Fruit fly (Drosophila melanogaster) whole organism, pupa: ENCODE data around the gene CG42728.
A peak's percentile ranks its signal among the peaks of the same experiment; 100 is the strongest.

Experiments
- CG10348 ChIP-seq: fragments of 200-800 bp; sonication (Bioruptor generic); IDR thresholded peaks from 2 replicates; pipeline ENCODE4 v1.3.6; 2022; ENCODE audit warnings: missing biosample characterization, missing genetic modification characterization
- CG12605 ChIP-seq: fragments of 200-800 bp; sonication (Bioruptor generic); IDR thresholded peaks from 2 replicates; pipeline ENCODE4 v1.3.6; 2022; ENCODE audit warnings: missing biosample characterization, missing genetic modification characterization
- CG13204 ChIP-seq: fragments of 200-800 bp; sonication (Bioruptor generic); optimal IDR thresholded peaks from 2 replicates; lab custom pipeline; 2018; ENCODE audit warnings: missing biosample characterization, mild to moderate bottlenecking, missing genetic modification characterization, moderate library complexity
- CG14655 ChIP-seq: fragments of 200-800 bp; sonication (Bioruptor generic); optimal IDR thresholded peaks from 3 replicates; lab custom pipeline; 2017; ENCODE audit warnings: mild to moderate bottlenecking, missing biosample characterization, missing genetic modification reagents, missing genetic modification characterization
- CG15710 ChIP-seq: fragments of 200-800 bp; sonication (Bioruptor generic); optimal IDR thresholded peaks from 2 replicates; lab custom pipeline; 2018; ENCODE audit warnings: missing biosample characterization, mild to moderate bottlenecking, missing genetic modification characterization, moderate library complexity
- CG17806 ChIP-seq: fragments of 200-800 bp; sonication (Bioruptor generic); optimal IDR thresholded peaks from 2 replicates; lab custom pipeline; 2018; ENCODE audit warnings: missing biosample characterization, mild to moderate bottlenecking, missing genetic modification characterization, moderate library complexity
- CG32121 ChIP-seq: fragments of 200-800 bp; sonication (Bioruptor generic); IDR thresholded peaks from 2 replicates; pipeline ENCODE4 v1.3.6; 2022; ENCODE audit warnings: missing biosample characterization, missing genetic modification characterization
- CG34367 ChIP-seq: fragments of 200-800 bp; sonication (Bioruptor generic); optimal IDR thresholded peaks from 2 replicates; lab custom pipeline; 2018; ENCODE audit warnings: missing biosample characterization, mild to moderate bottlenecking, missing genetic modification characterization
- CG4496 ChIP-seq: fragments of 200-800 bp; sonication (Bioruptor generic); IDR thresholded peaks from 3 replicates; pipeline ENCODE4 v1.3.6; 2022; ENCODE audit warnings: missing biosample characterization, missing genetic modification characterization
- CG8159 ChIP-seq: fragments of 200-800 bp; sonication (Bioruptor generic); optimal IDR thresholded peaks from 3 replicates; lab custom pipeline; 2018; ENCODE audit warnings: missing biosample characterization, mild to moderate bottlenecking, missing genetic modification characterization, moderate library complexity
- CG8301 ChIP-seq: fragments of 200-800 bp; sonication (Bioruptor generic); optimal IDR thresholded peaks from 2 replicates; lab custom pipeline; 2018; ENCODE audit warnings: missing biosample characterization, mild to moderate bottlenecking, missing genetic modification characterization
- CG9948 ChIP-seq: fragments of 200-800 bp; sonication (Bioruptor generic); optimal IDR thresholded peaks from 2 replicates; lab custom pipeline; 2018; ENCODE audit warnings: missing biosample characterization, mild to moderate bottlenecking, missing genetic modification characterization, moderate library complexity
- D1 ChIP-seq: fragments of 200-800 bp; sonication (Bioruptor generic); optimal IDR thresholded peaks from 2 replicates; lab custom pipeline; 2018; ENCODE audit warnings: missing biosample characterization, mild to moderate bottlenecking, missing genetic modification characterization, moderate library complexity
- EcR ChIP-seq: fragments of 200-800 bp; sonication (Bioruptor generic); optimal IDR thresholded peaks from 3 replicates; lab custom pipeline; 2019; ENCODE audit warnings: missing biosample characterization, missing genetic modification characterization, mild to moderate bottlenecking, moderate library complexity, missing genetic modification reagents
- Ets98B ChIP-seq: fragments of 200-800 bp; sonication (Bioruptor generic); IDR thresholded peaks from 2 replicates; pipeline ENCODE4 v1.3.6; 2022; ENCODE audit warnings: missing biosample characterization, missing genetic modification characterization
- Pif1A ChIP-seq: fragments of 200-800 bp; sonication (Bioruptor generic); optimal IDR thresholded peaks from 3 replicates; lab custom pipeline; 2016; ENCODE audit warnings: missing biosample characterization, missing genetic modification characterization
- Pif1B ChIP-seq: fragments of 200-800 bp; sonication (Bioruptor generic); optimal IDR thresholded peaks from 3 replicates; lab custom pipeline; 2016; ENCODE audit warnings: missing biosample characterization, missing genetic modification characterization
- Snoo ChIP-seq: fragments of 200-800 bp; sonication (Bioruptor generic); optimal IDR thresholded peaks from 3 replicates; lab custom pipeline; 2017; ENCODE audit warnings: missing biosample characterization, mild to moderate bottlenecking, missing genetic modification characterization, inconsistent platforms
- fd96Ca ChIP-seq: fragments of 200-800 bp; sonication (Bioruptor generic); IDR thresholded peaks from 3 replicates; pipeline ENCODE4 v1.3.6; 2022; ENCODE audit warnings: missing biosample characterization, missing genetic modification characterization
- gl ChIP-seq: fragments of 200-800 bp; sonication (Bioruptor generic); optimal IDR thresholded peaks from 2 replicates; lab custom pipeline; 2018; ENCODE audit warnings: missing biosample characterization, mild to moderate bottlenecking, missing genetic modification characterization
- rn ChIP-seq: fragments of 200-800 bp; sonication (Bioruptor generic); IDR thresholded peaks from 2 replicates; pipeline ENCODE4 v1.3.6; 2022; ENCODE audit warnings: missing biosample characterization, missing genetic modification characterization

The CG42728 gene

DNA sequence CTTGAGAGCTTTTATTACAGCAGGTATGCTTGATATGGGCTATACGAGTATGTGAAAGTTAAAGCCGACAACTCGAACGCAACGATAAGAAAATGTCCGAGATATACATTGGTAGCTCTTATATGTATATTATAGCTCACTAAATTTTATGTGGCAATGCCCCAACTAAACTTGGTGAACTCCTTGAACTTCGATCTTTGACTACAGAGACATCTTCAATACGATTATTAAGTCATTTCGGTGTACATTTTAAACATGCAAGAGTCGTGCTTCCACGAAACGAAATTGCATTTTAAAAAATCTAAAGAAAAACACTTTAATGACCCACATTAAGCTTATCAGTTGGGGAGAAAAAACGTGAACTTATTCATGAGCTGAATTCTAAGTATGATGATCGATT lies 8.6 kb upstream of the CG42728 start:
- TF ChIP-seq rn (GFP tag; lab: Robert Waterston, UW), result no peak
- TF ChIP-seq CG9948 (tag; lab: Kevin White, UChicago), result no peak
- TF ChIP-seq Snoo (tag; lab: Kevin White, UChicago), result no peak
- TF ChIP-seq gl (tag; lab: Kevin White, UChicago), result no peak
- no peak for TF ChIP-seq CG13204
- TF ChIP-seq CG8159 (tag; lab: Kevin White, UChicago), result no peak
- TF ChIP-seq CG8301, result no peak
- TF ChIP-seq CG12605 (GFP tag; lab: Robert Waterston, UW), result no peak
- no peak for TF ChIP-seq CG17806 (tag; lab: Kevin White, UChicago)
- no peak for TF ChIP-seq CG34367 (tag; lab: Kevin White, UChicago)
- no peak for TF ChIP-seq Pif1A (GFP tag; lab: Kevin White, UChicago)
- no peak for TF ChIP-seq Ets98B
- TF ChIP-seq CG15710, result no peak
- TF ChIP-seq CG10348, result no peak
- TF ChIP-seq EcR (GFP tag; lab: Kevin White, UChicago), result no peak
- no peak for TF ChIP-seq fd96Ca
- no peak for TF ChIP-seq CG14655

DNA sequence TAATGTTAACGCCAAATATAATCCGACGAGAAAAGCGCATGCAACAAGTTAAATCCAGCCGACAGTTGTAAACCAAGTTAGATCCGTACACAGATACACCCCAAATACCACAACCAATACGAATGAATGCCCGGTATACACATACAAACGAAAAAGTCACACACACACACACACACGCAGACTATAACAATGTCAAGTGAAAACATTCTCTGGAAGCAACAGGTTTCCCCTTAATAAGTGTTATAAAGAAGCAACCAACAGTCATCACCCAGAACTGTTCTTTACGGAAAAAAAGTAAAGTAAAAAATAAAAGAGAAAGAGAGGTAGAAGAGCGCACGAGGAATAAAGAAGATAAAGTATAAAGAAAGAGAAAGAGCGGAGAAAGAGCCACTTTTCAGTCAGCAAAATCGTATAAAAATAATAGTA lies 7.8 kb upstream of the CG42728 start:
- TF ChIP-seq CG8159 (tag; lab: Kevin White, UChicago), result peak; percentile 13
- TF ChIP-seq CG10348, result no peak
- peak; percentile 12 for TF ChIP-seq EcR (GFP tag; lab: Kevin White, UChicago)
- TF ChIP-seq CG17806 (tag; lab: Kevin White, UChicago), result no peak
- TF ChIP-seq rn (GFP tag; lab: Robert Waterston, UW), result no peak
- TF ChIP-seq CG12605 (GFP tag; lab: Robert Waterston, UW), result peak; percentile 76
- no peak for TF ChIP-seq gl (tag; lab: Kevin White, UChicago)
- TF ChIP-seq D1 (tag; lab: Kevin White, UChicago), result no peak

DNA sequence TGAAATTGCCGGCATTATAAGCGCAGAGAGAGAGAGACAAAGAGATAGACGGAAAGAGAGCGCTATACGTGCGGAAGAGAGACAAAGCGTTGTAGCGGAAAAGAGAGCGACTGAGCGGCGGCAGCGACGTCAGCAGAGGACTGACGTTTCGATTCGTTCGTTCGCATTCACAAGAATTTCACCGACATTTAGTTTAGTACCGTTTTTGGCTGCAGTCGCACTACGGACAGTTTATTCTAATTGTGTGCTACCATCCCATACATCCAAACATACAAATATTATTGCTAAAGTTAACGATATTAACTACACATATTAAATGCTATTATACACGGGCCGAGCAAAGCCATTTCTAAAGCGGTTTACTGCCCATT lies 7.2 kb upstream of the CG42728 start, which contains the start of gene CrebA:
Gene CrebA, plus strand, starts transcription at position 168 of the 371 bp plus-strand sequence.
- peak; percentile 11; the same call in 1 of the 2 replicates for TF ChIP-seq CG32121 (GFP tag; lab: Robert Waterston, UW)
- TF ChIP-seq rn (GFP tag; lab: Robert Waterston, UW), result no peak
- TF ChIP-seq Ets98B, result peak; percentile 41; the same call in 1 of the 2 replicates
- TF ChIP-seq CG12605 (GFP tag; lab: Robert Waterston, UW), result peak; percentile 88
- no peak for TF ChIP-seq CG14655
- TF ChIP-seq CG15710, result no peak
- peak; percentile 56 for TF ChIP-seq CG4496

dm6 chr3L:15534274-15535227 lies 6.6 kb upstream of the CG42728 start:
- TF ChIP-seq D1 (tag; lab: Kevin White, UChicago), result no peak
- TF ChIP-seq Ets98B, result no peak
- TF ChIP-seq Pif1A (GFP tag; lab: Kevin White, UChicago), result peak; percentile 69
- TF ChIP-seq CG14655, result peak; percentile 83
- peak; percentile 48; the same call in 2 of the 3 replicates for TF ChIP-seq CG4496
- peak; percentile 50 for TF ChIP-seq CG34367 (tag; lab: Kevin White, UChicago)
- TF ChIP-seq rn (GFP tag; lab: Robert Waterston, UW), result no peak
- TF ChIP-seq Snoo (tag; lab: Kevin White, UChicago), result peak; percentile 81
- no peak for TF ChIP-seq CG13204
- peak; percentile 72 for TF ChIP-seq CG9948 (tag; lab: Kevin White, UChicago)
- peak; percentile 73 for TF ChIP-seq CG15710
- TF ChIP-seq Pif1B (GFP tag; lab: Kevin White, UChicago), result peak; percentile 42
- peak; percentile 72 for TF ChIP-seq CG8301
- peak; percentile 59 for TF ChIP-seq CG17806 (tag; lab: Kevin White, UChicago)
- TF ChIP-seq CG32121 (GFP tag; lab: Robert Waterston, UW), result 0 out of 2 replicates have a peak, but pooled peaks have one; percentile 10
- no peak for TF ChIP-seq EcR (GFP tag; lab: Kevin White, UChicago)
- no peak for TF ChIP-seq gl (tag; lab: Kevin White, UChicago)
- TF ChIP-seq fd96Ca, result peak; percentile 18; the same call in 2 of the 3 replicates
- no peak for TF ChIP-seq CG10348
- TF ChIP-seq CG12605 (GFP tag; lab: Robert Waterston, UW), result 0 out of 2 replicates have a peak, but pooled peaks have one; percentile 9
- TF ChIP-seq CG8159 (tag; lab: Kevin White, UChicago), result peak; percentile 69
- TF ChIP-seq, all 21 proteins: peak for 14

- TF ChIP-seq D1 (tag; lab: Kevin White, UChicago) (peak; percentile 48), EcR (GFP tag; lab: Kevin White, UChicago) (peak; percentile 52), CG4496 (peak; percentile 60; the same call in 1 of the 3 replicates), fd96Ca (peak; percentile 79; the same call in 2 of the 3 replicates), Pif1B (GFP tag; lab: Kevin White, UChicago) (peak; percentile 83), CG12605 (GFP tag; lab: Robert Waterston, UW) (peak; percentile 15; the same call in 1 of the 2 replicates), CG10348 (no peak), rn (GFP tag; lab: Robert Waterston, UW) (no peak), CG15710 (peak; percentile 67), gl (tag; lab: Kevin White, UChicago) (peak; percentile 56), CG34367 (tag; lab: Kevin White, UChicago) (peak; percentile 61), Pif1A (GFP tag; lab: Kevin White, UChicago) (peak; percentile 73), CG13204 (peak; percentile 33), CG32121 (GFP tag; lab: Robert Waterston, UW) (peak; percentile 23; the same call in 1 of the 2 replicates), CG8301 (peak; percentile 70), Snoo (tag; lab: Kevin White, UChicago) (peak; percentile 62), CG14655 (peak; percentile 82), CG9948 (tag; lab: Kevin White, UChicago) (peak; percentile 79), CG17806 (tag; lab: Kevin White, UChicago) (peak; percentile 68), Ets98B (peak; percentile 41), CG8159 (tag; lab: Kevin White, UChicago) (peak; percentile 69)
These were observed 5.6 kb upstream of the CG42728 start for dm6 chr3L:15533402-15534129.
